Fruit fly (Drosophila melanogaster): ENCODE results near the gene Ho.

Ho gene

DNA sequence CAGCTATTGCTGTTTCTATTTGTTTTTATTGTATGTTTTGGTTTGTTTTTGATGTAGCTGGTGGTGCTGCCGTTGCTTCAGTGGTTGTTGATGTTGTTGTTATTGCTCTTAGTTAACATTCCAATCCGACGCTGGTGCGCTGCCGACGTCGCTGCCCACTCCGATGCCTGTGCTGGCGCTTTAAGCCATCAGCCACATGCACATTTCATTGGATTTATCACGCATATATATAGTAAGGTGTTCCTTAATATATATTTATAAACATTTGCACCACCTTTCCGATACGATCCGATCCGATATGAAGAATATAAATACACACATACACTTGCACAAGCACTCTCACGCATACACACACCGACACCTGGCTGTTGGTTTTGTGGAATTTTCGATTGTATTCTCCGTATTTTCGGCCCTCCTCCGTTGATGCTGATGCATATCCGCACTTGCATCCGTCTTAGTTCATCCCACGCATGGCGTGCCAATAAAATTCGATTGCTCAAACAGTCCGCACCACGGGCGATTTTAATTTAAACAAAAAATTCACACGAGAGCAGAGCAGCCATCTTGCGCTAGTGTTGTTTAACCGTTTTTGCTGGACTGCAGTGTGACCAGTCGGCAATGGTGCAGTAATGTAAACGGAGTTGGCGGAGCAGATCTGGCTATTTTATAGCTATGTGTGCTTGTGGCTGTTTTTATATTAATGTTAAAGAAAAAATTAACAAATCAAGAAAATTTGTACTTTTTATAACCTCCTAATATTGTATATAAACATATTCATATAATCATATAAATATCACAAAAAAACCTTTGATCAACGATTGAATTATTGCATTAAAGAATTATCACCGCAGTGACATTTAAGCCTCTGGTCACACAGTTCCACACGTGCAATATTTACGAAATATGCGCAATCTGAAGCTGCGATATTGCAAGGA is 29.2 kb upstream of the Ho start, which contains the start of the genes Csk and Elp1:
TSS of gene Csk (minus strand) at position 602 of the 935 bp plus-strand sequence.
TSS of gene Elp1 (plus strand) at position 867 of the 935 bp plus-strand sequence.
- TF ChIP-seq CG13775 (GFP tag; optimal IDR thresholded peaks at IDR 0.05) = peak; percentile 68
- no peak for TF ChIP-seq Mrtf (GFP tag; IDR thresholded peaks at IDR 0.05)
- no peak for TF ChIP-seq esg (GFP tag; conservative IDR thresholded peaks at IDR 0.05)
- no peak for TF ChIP-seq CG6854 (GFP tag; optimal IDR thresholded peaks at IDR 0.05)
- TF ChIP-seq Dbx (GFP tag; IDR thresholded peaks at IDR 0.05) = peak; percentile 67; the same call in 1 of the 3 replicates
- TF ChIP-seq dmrt11E (tag; optimal IDR thresholded peaks at IDR 0.05) = peak; percentile 58
- no peak for TF ChIP-seq D19B (GFP tag; optimal IDR thresholded peaks at IDR 0.05)
- TF ChIP-seq crp (GFP tag; optimal IDR thresholded peaks at IDR 0.05) = peak in 1 of 2 experiments; percentile 53
- TF ChIP-seq CG8290 (GFP tag; optimal IDR thresholded peaks at IDR 0.05) = peak; percentile 61
- TF ChIP-seq CG8290 (tag; optimal IDR thresholded peaks at IDR 0.05) = peak; percentile 29 to 69
- peak; percentile 56 for TF ChIP-seq CG3995 (GFP tag; optimal IDR thresholded peaks at IDR 0.05)
- no peak for TF ChIP-seq ATbp (GFP tag; optimal IDR thresholded peaks at IDR 0.05)
- peak; percentile 56 for TF ChIP-seq Ssrp (tag; optimal IDR thresholded peaks at IDR 0.05)
- no peak for TF ChIP-seq dati (GFP tag; IDR thresholded peaks at IDR 0.05)
- TF ChIP-seq Dll (GFP tag; IDR thresholded peaks at IDR 0.05; ENCODE audit: partially characterized antibody) = no peak
- peak; percentile 42 for TF ChIP-seq CG9215 (GFP tag; IDR thresholded peaks at IDR 0.05)
- no peak; the same call in 1 of the 2 replicates for TF ChIP-seq Ada2b (GFP tag; IDR thresholded peaks at IDR 0.05)
- peak; percentile 14 for TF ChIP-seq Myb (GFP tag; optimal IDR thresholded peaks at IDR 0.05)
- peak; percentile 56 for TF ChIP-seq kah (GFP tag; optimal IDR thresholded peaks at IDR 0.05)
- no peak for TF ChIP-seq CG10565 (GFP tag; optimal IDR thresholded peaks at IDR 0.05)
- peak; percentile 84 for TF ChIP-seq CG15479 (GFP tag; optimal IDR thresholded peaks at IDR 0.05)
- peak; percentile 28 for TF ChIP-seq Blimp-1 (GFP tag; optimal IDR thresholded peaks at IDR 0.05)
- TF ChIP-seq CG6254 (GFP tag; optimal IDR thresholded peaks at IDR 0.05) = no peak
- peak; percentile 47; the same call in 1 of the 2 replicates for TF ChIP-seq sob (GFP tag; IDR thresholded peaks at IDR 0.05)
- no peak for TF ChIP-seq Hmx (GFP tag; optimal IDR thresholded peaks at IDR 0.05)
- TF ChIP-seq zfh2 (GFP tag; optimal IDR thresholded peaks at IDR 0.05) = peak; percentile 71
- TF ChIP-seq MBD-R2 (GFP tag; IDR thresholded peaks at IDR 0.05) = peak; percentile 52
- peak; percentile 17 for TF ChIP-seq caup (GFP tag; optimal IDR thresholded peaks at IDR 0.05; ENCODE audit: severe bottlenecking)
- TF ChIP-seq tup (GFP tag; optimal IDR thresholded peaks at IDR 0.05) = peak; percentile 22
- peak; percentile 38 for TF ChIP-seq CG18764 (GFP tag; optimal IDR thresholded peaks at IDR 0.05)
- peak in 1 of 3 experiments; percentile 8 for TF ChIP-seq Stat92E (GFP tag; optimal IDR thresholded peaks at IDR 0.05)
- TF ChIP-seq CG12769 (tag; optimal IDR thresholded peaks at IDR 0.05) = peak; percentile 43
- TF ChIP-seq Sin3A (optimal IDR thresholded peaks at IDR 0.05) = peak; percentile 82
- peak; percentile 74 for TF ChIP-seq CG4424 (GFP tag; optimal IDR thresholded peaks at IDR 0.05)
- TF ChIP-seq slou (GFP tag; optimal IDR thresholded peaks at IDR 0.05) = peak; percentile 37
- peak; percentile 44 for TF ChIP-seq CG15269 (tag; optimal IDR thresholded peaks at IDR 0.05)
- TF ChIP-seq NC2α (GFP tag; optimal IDR thresholded peaks at IDR 0.05) = no peak
- TF ChIP-seq sim (GFP tag; IDR thresholded peaks at IDR 0.05) = no peak
- peak; percentile 57 for TF ChIP-seq Chrac-16 (GFP tag; optimal IDR thresholded peaks at IDR 0.05)
- TF ChIP-seq CG18619 (GFP tag; optimal IDR thresholded peaks at IDR 0.05) = peak; percentile 31
- TF ChIP-seq CG10209 (GFP tag; optimal IDR thresholded peaks at IDR 0.05) = peak; percentile 52
- peak; percentile 50 for TF ChIP-seq tgo (GFP tag; IDR thresholded peaks at IDR 0.05)
- no peak for TF ChIP-seq CG9876 (GFP tag; optimal IDR thresholded peaks at IDR 0.05)
- peak; percentile 68 for TF ChIP-seq nerfin-1 (tag; optimal IDR thresholded peaks at IDR 0.05)
- peak; percentile 57 for TF ChIP-seq CG12155 (GFP tag; optimal IDR thresholded peaks at IDR 0.05)
- no peak for TF ChIP-seq D (optimal IDR thresholded peaks at IDR 0.05)
- TF ChIP-seq D (GFP tag; optimal IDR thresholded peaks at IDR 0.05) = no peak
- TF ChIP-seq row (GFP tag; IDR thresholded peaks at IDR 0.05) = peak; percentile 91
